Worm (Caenorhabditis elegans) whole organism, midembryonic: Measurements from ENCODE around the gene dgn-1.

Experiments used
- T22C8.4 ChIP-seq: fragments of 200-800 bp; sonication (Bioruptor generic); IDR thresholded peaks from 2 replicates; pipeline ENCODE4 v1.3.6; 2022; ENCODE audit warnings: missing genetic modification characterization, missing compliant biosample characterization
- cog-1 ChIP-seq: sonication (generic microtip); optimal IDR thresholded peaks from 2 replicates; lab custom pipeline; 2016; ENCODE audit warnings: missing genetic modification characterization, missing compliant biosample characterization
- flt-1 ChIP-seq: fragments of 200-800 bp; sonication (Bioruptor generic); IDR thresholded peaks from 2 replicates; pipeline ENCODE4 v1.3.6; 2022; ENCODE audit warnings: missing genetic modification characterization, missing compliant biosample characterization
- klf-2 ChIP-seq: fragments of 200-800 bp; sonication (Bioruptor generic); conservative IDR thresholded peaks from 2 replicates; pipeline ENCODE4 v1.3.6; 2022; ENCODE audit warnings: missing genetic modification reagents, missing genetic modification characterization, missing compliant biosample characterization
- med-1 ChIP-seq: sonication (generic microtip); optimal IDR thresholded peaks from 2 replicates; lab custom pipeline; 2017; ENCODE audit warnings: missing genetic modification characterization, mild to moderate bottlenecking, missing compliant biosample characterization, antibody characterized with exemption, missing genetic modification reagents; ENCODE audit not compliant: insufficient read depth
- ref-1 ChIP-seq: fragments of 200-800 bp; sonication (Bioruptor generic); conservative IDR thresholded peaks from 2 replicates; pipeline ENCODE4 v1.3.6; 2022; ENCODE audit warnings: missing genetic modification reagents, missing genetic modification characterization, missing compliant biosample characterization
- tab-1 ChIP-seq: fragments of 200-800 bp; sonication (Bioruptor generic); IDR thresholded peaks from 2 replicates; pipeline ENCODE4 v1.3.6; 2022; ENCODE audit warnings: missing genetic modification characterization, missing compliant biosample characterization
- ztf-23 ChIP-seq: fragments of 200-800 bp; sonication (Bioruptor generic); IDR thresholded peaks from 2 replicates; pipeline ENCODE4 v1.3.6; 2022; ENCODE audit warnings: missing genetic modification reagents, missing genetic modification characterization, missing compliant biosample characterization
- ztf-29 ChIP-seq: fragments of 200-800 bp; sonication (Bioruptor generic); IDR thresholded peaks from 2 replicates; pipeline ENCODE4 v1.3.6; 2022; ENCODE audit warnings: missing genetic modification reagents, missing genetic modification characterization, missing compliant biosample characterization

dgn-1 gene

DNA sequence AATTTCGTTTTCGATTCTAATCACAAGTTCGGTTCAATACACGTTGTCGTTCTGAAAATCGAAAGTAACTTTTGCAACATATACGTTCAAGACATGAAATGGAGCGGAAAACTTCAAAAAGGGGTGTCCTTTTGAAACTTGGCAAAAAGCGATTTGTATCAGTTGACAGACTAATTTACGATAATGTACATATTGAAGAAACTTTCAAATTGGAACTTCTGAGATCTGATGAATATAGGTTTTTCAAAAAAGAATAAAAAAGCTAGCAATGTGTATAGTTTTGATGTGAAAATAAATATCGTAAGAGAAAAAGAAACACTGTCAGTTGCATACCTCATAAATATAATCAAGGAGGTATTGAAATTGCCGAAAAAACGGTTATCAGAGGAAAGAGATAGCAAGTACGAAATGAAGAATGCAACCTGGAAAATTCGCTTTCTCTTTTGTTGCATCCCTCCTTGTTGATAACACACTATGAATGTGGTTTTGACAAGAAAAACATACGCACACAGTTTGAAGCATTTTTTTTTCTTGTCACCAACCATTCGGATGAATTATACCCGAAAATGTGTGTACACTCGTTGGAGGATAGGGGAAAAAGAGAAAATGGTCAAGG lies at the start of gene dgn-1:
Gene dgn-1 (minus strand): TSS at position 51 of the 616 bp plus-strand sequence.
- TF ChIP-seq T22C8.4: no peak
- no peak for TF ChIP-seq ref-1 (GFP tag; lab: Robert Waterston, UW)
- no peak for TF ChIP-seq tab-1 (GFP tag; lab: Robert Waterston, UW)
- no peak for TF ChIP-seq klf-2 (GFP tag; lab: Robert Waterston, UW)
- no peak for TF ChIP-seq flt-1 (GFP tag; lab: Robert Waterston, UW)
- TF ChIP-seq cog-1 (tag; lab: Kevin White, UChicago): no peak
- TF ChIP-seq med-1 (GFP tag; lab: Kevin White, UChicago): no peak
- no peak for TF ChIP-seq ztf-23 (GFP tag; lab: Robert Waterston, UW)
- no peak for TF ChIP-seq ztf-29 (GFP tag; lab: Robert Waterston, UW)

ce11 chrX:10976447-10977196 lies 47.8 kb upstream of the dgn-1 start:
- TF ChIP-seq ztf-29 (GFP tag; lab: Robert Waterston, UW): no peak
- no peak for TF ChIP-seq klf-2 (GFP tag; lab: Robert Waterston, UW)
- no peak for TF ChIP-seq ztf-23 (GFP tag; lab: Robert Waterston, UW)
- TF ChIP-seq flt-1 (GFP tag; lab: Robert Waterston, UW): no peak
- TF ChIP-seq ref-1 (GFP tag; lab: Robert Waterston, UW): no peak
- no peak for TF ChIP-seq tab-1 (GFP tag; lab: Robert Waterston, UW)
- TF ChIP-seq T22C8.4: no peak
- no peak for TF ChIP-seq cog-1 (tag; lab: Kevin White, UChicago)
- no peak for TF ChIP-seq med-1 (GFP tag; lab: Kevin White, UChicago)

DNA sequence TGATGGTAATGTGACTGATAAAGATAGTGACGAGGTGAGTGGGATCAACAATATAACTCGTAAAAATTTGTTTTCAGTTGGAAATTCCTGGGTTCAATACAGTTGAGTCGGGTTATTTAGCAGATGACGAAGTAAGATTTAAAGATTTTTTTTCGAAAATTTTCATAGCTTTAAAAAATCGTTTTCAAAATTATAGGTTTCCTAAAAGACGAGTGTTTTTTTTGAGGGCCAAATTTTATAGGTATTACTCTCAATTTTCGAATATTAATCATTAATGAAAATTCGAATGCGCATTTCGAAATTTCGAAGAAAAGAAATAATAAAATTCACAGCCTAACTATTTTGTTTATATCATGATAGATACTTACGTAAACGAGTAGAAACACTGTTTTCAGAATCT lies 42.3 kb upstream of the dgn-1 start:
- TF ChIP-seq ztf-29 (GFP tag; lab: Robert Waterston, UW) (no peak), klf-2 (GFP tag; lab: Robert Waterston, UW) (no peak), tab-1 (GFP tag; lab: Robert Waterston, UW) (no peak), med-1 (GFP tag; lab: Kevin White, UChicago) (no peak), T22C8.4 (no peak), flt-1 (GFP tag; lab: Robert Waterston, UW) (no peak), cog-1 (tag; lab: Kevin White, UChicago) (no peak), ztf-23 (GFP tag; lab: Robert Waterston, UW) (no peak), ref-1 (GFP tag; lab: Robert Waterston, UW) (no peak)

DNA sequence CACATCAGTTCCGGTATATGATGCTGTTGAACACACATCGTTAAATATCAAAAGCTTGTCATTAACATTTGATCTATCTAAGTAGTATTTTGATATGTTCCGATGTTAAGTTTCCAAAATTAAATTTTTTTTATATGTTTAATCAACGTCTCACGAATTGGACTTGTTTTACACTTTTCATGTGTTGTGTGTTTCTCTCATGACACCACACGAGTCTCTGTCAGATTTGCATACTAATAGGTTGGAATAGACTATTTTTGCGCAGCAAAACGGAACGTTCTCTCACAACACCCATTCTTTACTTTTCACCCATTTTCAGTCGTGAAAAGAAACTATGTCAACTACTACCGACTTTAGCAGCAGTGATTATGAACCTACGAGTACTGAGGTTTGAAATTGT lies 41.8 kb upstream of the dgn-1 start, which contains the start of gene K09C8.8:
Gene K09C8.8 (plus strand): TSS at position 301 of the 400 bp plus-strand sequence.
- TF ChIP-seq ref-1 (GFP tag; lab: Robert Waterston, UW) (no peak), med-1 (GFP tag; lab: Kevin White, UChicago) (no peak), T22C8.4 (no peak), tab-1 (GFP tag; lab: Robert Waterston, UW) (no peak), flt-1 (GFP tag; lab: Robert Waterston, UW) (no peak), klf-2 (GFP tag; lab: Robert Waterston, UW) (no peak), ztf-23 (GFP tag; lab: Robert Waterston, UW) (no peak), cog-1 (tag; lab: Kevin White, UChicago) (no peak), ztf-29 (GFP tag; lab: Robert Waterston, UW) (no peak)

ce11 chrX:10967698-10968097 lies 38.9 kb upstream of the dgn-1 start, which contains the start of gene K09C8.9:
TSS of gene K09C8.9 (minus strand) at chrX:10967798.
- no peak for TF ChIP-seq ztf-29 (GFP tag; lab: Robert Waterston, UW)
- TF ChIP-seq ref-1 (GFP tag; lab: Robert Waterston, UW): no peak
- TF ChIP-seq med-1 (GFP tag; lab: Kevin White, UChicago): no peak
- TF ChIP-seq T22C8.4: no peak
- no peak for TF ChIP-seq ztf-23 (GFP tag; lab: Robert Waterston, UW)
- TF ChIP-seq klf-2 (GFP tag; lab: Robert Waterston, UW): no peak
- TF ChIP-seq tab-1 (GFP tag; lab: Robert Waterston, UW): no peak
- no peak for TF ChIP-seq flt-1 (GFP tag; lab: Robert Waterston, UW)
- TF ChIP-seq cog-1 (tag; lab: Kevin White, UChicago): no peak

ce11 chrX:10966251-10966650 lies 37.5 kb upstream of the dgn-1 start, which contains the start of gene lge-1:
TSS of gene lge-1 (plus strand) at chrX:10966551.
- TF ChIP-seq med-1 (GFP tag; lab: Kevin White, UChicago) (no peak), ztf-23 (GFP tag; lab: Robert Waterston, UW) (no peak), T22C8.4 (no peak), cog-1 (tag; lab: Kevin White, UChicago) (no peak), ztf-29 (GFP tag; lab: Robert Waterston, UW) (no peak), klf-2 (GFP tag; lab: Robert Waterston, UW) (no peak)

- TF ChIP-seq cog-1 (tag; lab: Kevin White, UChicago): no peak
- TF ChIP-seq T22C8.4: no peak
- no peak for TF ChIP-seq med-1 (GFP tag; lab: Kevin White, UChicago)
- TF ChIP-seq tab-1 (GFP tag; lab: Robert Waterston, UW): no peak
- TF ChIP-seq flt-1 (GFP tag; lab: Robert Waterston, UW): no peak
Measured at ce11 chrX:10965508-10965907, 36.7 kb upstream of the dgn-1 start.

ce11 chrX:10963453-10964046 lies 34.8 kb upstream of the dgn-1 start, which contains the start of gene nas-10:
TSS of gene nas-10 (minus strand) at chrX:10963503.
- TF ChIP-seq klf-2 (GFP tag; lab: Robert Waterston, UW) (peak; percentile 87), T22C8.4 (peak; percentile 90), ref-1 (GFP tag; lab: Robert Waterston, UW) (peak; percentile 75), tab-1 (GFP tag; lab: Robert Waterston, UW) (peak; percentile 90), flt-1 (GFP tag; lab: Robert Waterston, UW) (peak; percentile 95), cog-1 (tag; lab: Kevin White, UChicago) (peak; percentile 79), med-1 (GFP tag; lab: Kevin White, UChicago) (no peak), ztf-23 (GFP tag; lab: Robert Waterston, UW) (peak; percentile 95), ztf-29 (GFP tag; lab: Robert Waterston, UW) (peak; percentile 82)
